Fruit fly (Drosophila melanogaster) whole organism: Measurements from ENCODE around the gene CG13404.

Source experiments
- Dll ChIP-seq: fragments of >200 bp; optimal IDR thresholded peaks from 2 replicates; lab custom pipeline; 2017
- pan ChIP-seq: fragments of >200 bp; optimal IDR thresholded peaks from 2 replicates; lab custom pipeline; 2017
- psq ChIP-seq: fragments of >200 bp; optimal IDR thresholded peaks from 2 replicates; lab custom pipeline; 2017
- usp ChIP-seq: fragments of >200 bp; optimal IDR thresholded peaks from 2 replicates; lab custom pipeline; 2017; ENCODE audit warnings: missing biosample characterization, missing genetic modification characterization, mixed read lengths

DNA sequence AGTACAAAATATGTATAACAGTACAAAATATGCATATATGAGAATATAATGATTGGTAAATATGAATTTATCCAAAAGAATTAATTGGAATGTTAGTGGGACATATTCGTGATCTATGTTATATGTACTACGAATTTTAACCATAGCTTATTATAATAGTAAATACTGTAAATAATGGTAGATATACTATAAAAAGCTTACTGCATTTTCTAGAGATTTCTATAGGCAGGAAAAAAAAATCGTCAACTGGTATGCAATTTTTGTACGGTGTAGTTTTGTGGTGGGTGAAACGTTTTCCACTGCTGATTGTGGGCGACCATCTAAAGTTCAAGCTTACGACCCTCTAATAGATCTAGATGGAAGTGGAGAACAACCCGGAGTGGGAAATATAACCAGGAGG lies 49.2 kb downstream of the CG13404 start:
- TF ChIP-seq pan (no peak), Dll (lab: Kevin White, UChicago) (no peak), psq (lab: Kevin White, UChicago) (no peak), usp (no peak)
